Worm (Caenorhabditis elegans) whole organism, L3 larva: Measurements from ENCODE around the gene sri-6.

Experiments used
- unc-39 ChIP-seq: sonication (generic microtip); optimal IDR thresholded peaks from 4 replicates; lab custom pipeline; 2017; ENCODE audit warnings: missing biosample characterization, missing genetic modification characterization
- unc-62 ChIP-seq: fragments of 150-350 bp; sonication (generic microtip); optimal IDR thresholded peaks from 4 replicates; lab custom pipeline; 2014; ENCODE audit warnings: missing biosample characterization, missing genetic modification reagents, missing genetic modification characterization

DNA sequence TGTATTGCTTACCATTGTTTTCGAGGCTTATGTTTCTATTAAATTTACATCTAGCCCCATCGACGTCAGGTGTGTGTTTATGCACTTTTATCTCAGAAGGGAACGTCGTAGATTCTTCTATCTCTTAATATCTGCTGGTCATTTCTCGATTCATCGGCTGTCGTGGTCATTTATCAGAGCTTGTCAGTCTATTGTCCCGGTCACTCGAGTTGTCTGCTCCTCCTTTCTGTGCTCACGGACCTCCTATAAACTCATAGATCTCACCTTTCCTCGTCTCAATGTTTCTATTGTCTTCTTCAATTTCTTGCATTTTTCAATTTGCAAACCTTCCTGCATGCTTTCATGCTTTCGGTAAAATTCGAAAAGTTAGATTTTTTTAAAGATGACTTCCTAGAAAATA lies 31.3 kb upstream of the sri-6 start:
- no peak for TF ChIP-seq unc-62 (GFP tag; lab: Kevin White, UChicago)
- no peak for TF ChIP-seq unc-39
